Worm (Caenorhabditis elegans) whole organism, L1 larva: ENCODE results near the gene C25H3.17.

Source experiments
- C16A3.4 ChIP-seq: fragments of 150-350 bp; optimal IDR thresholded peaks from 2 replicates; lab custom pipeline; 2014; ENCODE audit warnings: missing biosample characterization, missing genetic modification characterization
- F16B12.6 ChIP-seq: fragments of 150-350 bp; optimal IDR thresholded peaks from 2 replicates; lab custom pipeline; 2014; ENCODE audit warnings: missing biosample characterization, missing genetic modification characterization
- aly-2 ChIP-seq: fragments of 150-350 bp; optimal IDR thresholded peaks from 2 replicates; lab custom pipeline; 2014; ENCODE audit warnings: missing biosample characterization, missing genetic modification characterization
- blmp-1 ChIP-seq: fragments of 150-350 bp; optimal IDR thresholded peaks from 2 replicates; lab custom pipeline; 2014; ENCODE audit warnings: missing biosample characterization, missing genetic modification characterization
- ceh-63 ChIP-seq: fragments of 200-800 bp; sonication (Bioruptor generic); optimal IDR thresholded peaks from 2 replicates; lab custom pipeline; 2018; ENCODE audit warnings: mild to moderate bottlenecking, missing genetic modification characterization, missing compliant biosample characterization
- ceh-8 ChIP-seq: fragments of 200-800 bp; sonication (Bioruptor generic); optimal IDR thresholded peaks from 2 replicates; lab custom pipeline; 2018; ENCODE audit warnings: mild to moderate bottlenecking, missing genetic modification characterization, moderate library complexity, missing compliant biosample characterization
- ceh-90 ChIP-seq: sonication (generic microtip); optimal IDR thresholded peaks from 2 replicates; lab custom pipeline; 2016; ENCODE audit warnings: missing genetic modification characterization, missing compliant biosample characterization
- dpl-1 ChIP-seq, 3 experiments: fragments of 150-350 bp in 2 of 3; sonication (generic microtip) in 1 of 3; optimal IDR thresholded peaks; 2 replicates each; lab custom pipeline; 2014 to 2017; ENCODE audit warnings: missing biosample characterization in 3 of 3, missing genetic modification characterization in 3 of 3, missing genetic modification reagents in 3 of 3
- dsc-1 ChIP-seq: sonication (generic microtip); optimal IDR thresholded peaks from 2 replicates; lab custom pipeline; 2016; ENCODE audit warnings: mild to moderate bottlenecking, missing genetic modification characterization, missing compliant biosample characterization
- efl-1 ChIP-seq, 4 experiments: fragments of 150-350 bp; optimal IDR thresholded peaks in 3 of 4; peaks in 1 of 4; 1 replicate in 1 of 4; 2 replicates in 3 of 4; lab custom pipeline; 2014; ENCODE audit warnings: missing biosample characterization in 2 of 4, missing genetic modification characterization in 2 of 4, missing genetic modification reagents in 2 of 4
- elt-2 ChIP-seq: sonication (generic microtip); optimal IDR thresholded peaks from 2 replicates; lab custom pipeline; 2016; ENCODE audit warnings: missing genetic modification characterization, mild to moderate bottlenecking, inconsistent platforms, missing compliant biosample characterization, missing genetic modification reagents
- ets-5 ChIP-seq: fragments of 200-800 bp; sonication (Bioruptor generic); IDR thresholded peaks from 2 replicates; pipeline ENCODE4 v1.3.6; 2022; ENCODE audit warnings: missing genetic modification characterization, missing compliant biosample characterization
- fkh-4 ChIP-seq: sonication (generic microtip); optimal IDR thresholded peaks from 2 replicates; lab custom pipeline; 2016; ENCODE audit warnings: missing compliant biosample characterization, missing genetic modification characterization, borderline replicate concordance
- grh-1 ChIP-seq: fragments of 200-800 bp; sonication (Bioruptor generic); IDR thresholded peaks from 2 replicates; pipeline ENCODE4 v1.3.6; 2022; ENCODE audit warnings: missing genetic modification reagents, missing genetic modification characterization, missing compliant biosample characterization
- hlh-17 ChIP-seq: fragments of 200-800 bp; sonication (Bioruptor generic); optimal IDR thresholded peaks from 2 replicates; lab custom pipeline; 2018; ENCODE audit warnings: missing genetic modification characterization, mild to moderate bottlenecking, missing compliant biosample characterization, moderate library complexity, borderline replicate concordance
- irx-1 ChIP-seq: sonication (generic microtip); optimal IDR thresholded peaks from 2 replicates; lab custom pipeline; 2016; ENCODE audit warnings: missing genetic modification characterization, missing compliant biosample characterization
- lin-14 ChIP-seq: fragments of 200-800 bp; sonication (Bioruptor generic); optimal IDR thresholded peaks from 2 replicates; lab custom pipeline; 2018; ENCODE audit warnings: mild to moderate bottlenecking, missing genetic modification characterization, moderate library complexity, missing compliant biosample characterization
- lin-15B ChIP-seq: fragments of 150-350 bp; sonication (generic microtip); optimal IDR thresholded peaks from 3 replicates; lab custom pipeline; 2014; ENCODE audit warnings: missing biosample characterization, missing genetic modification characterization
- lin-35 ChIP-seq, 2 experiments: fragments of 150-350 bp; optimal IDR thresholded peaks; 2 replicates each; lab custom pipeline; 2014; ENCODE audit warnings: missing biosample characterization in 2 of 2, missing genetic modification characterization in 2 of 2, missing genetic modification reagents in 2 of 2
- lsy-2 ChIP-seq, 2 experiments: fragments of 150-350 bp; optimal IDR thresholded peaks; 2 replicates each; lab custom pipeline; 2014; ENCODE audit warnings: missing biosample characterization in 2 of 2, missing genetic modification characterization in 2 of 2
- mdl-1 ChIP-seq, 2 experiments: fragments of 150-350 bp; optimal IDR thresholded peaks; 2 replicates each; lab custom pipeline; 2014 to 2017; ENCODE audit warnings: missing biosample characterization in 2 of 2, missing genetic modification characterization in 2 of 2, inconsistent platforms in 1 of 2
- mef-2 ChIP-seq: fragments of 150-350 bp; optimal IDR thresholded peaks from 2 replicates; lab custom pipeline; 2014; ENCODE audit warnings: missing biosample characterization, missing genetic modification characterization
- mep-1 ChIP-seq: fragments of 150-350 bp; optimal IDR thresholded peaks from 2 replicates; lab custom pipeline; 2014; ENCODE audit warnings: missing biosample characterization, missing genetic modification characterization
- nhr-19 ChIP-seq: fragments of 200-800 bp; sonication (Bioruptor generic); conservative IDR thresholded peaks from 2 replicates; pipeline ENCODE4 v1.3.6; 2022; ENCODE audit warnings: missing genetic modification characterization, missing compliant biosample characterization
- nhr-20 ChIP-seq: sonication (generic microtip); optimal IDR thresholded peaks from 2 replicates; lab custom pipeline; 2016; ENCODE audit warnings: mild to moderate bottlenecking, missing genetic modification characterization, missing compliant biosample characterization
- nhr-237 ChIP-seq: fragments of 150-350 bp; optimal IDR thresholded peaks from 2 replicates; lab custom pipeline; 2014; ENCODE audit warnings: missing biosample characterization, missing genetic modification characterization
- nhr-71 ChIP-seq: sonication (generic microtip); optimal IDR thresholded peaks from 2 replicates; lab custom pipeline; 2016; ENCODE audit warnings: mild to moderate bottlenecking, missing genetic modification characterization, moderate library complexity, missing compliant biosample characterization
- nhr-85 ChIP-seq: sonication (generic microtip); peaks from one replicate; lab custom pipeline; 2016; ENCODE audit warnings: missing genetic modification characterization, inconsistent platforms, missing compliant biosample characterization
- nhr-90 ChIP-seq: sonication (generic microtip); optimal IDR thresholded peaks from 2 replicates; lab custom pipeline; 2016; ENCODE audit warnings: mild to moderate bottlenecking, missing genetic modification characterization, missing compliant biosample characterization; ENCODE audit not compliant: poor library complexity
- rnt-1 ChIP-seq: sonication (generic microtip); optimal IDR thresholded peaks from 2 replicates; lab custom pipeline; 2016; ENCODE audit warnings: mild to moderate bottlenecking, missing genetic modification characterization, moderate library complexity, missing compliant biosample characterization
- skn-1 ChIP-seq: fragments of 150-350 bp; optimal IDR thresholded peaks from 2 replicates; lab custom pipeline; 2014; ENCODE audit warnings: missing biosample characterization, missing genetic modification characterization
- snpc-4 ChIP-seq: fragments of 150-350 bp; optimal IDR thresholded peaks from 2 replicates; lab custom pipeline; 2014; ENCODE audit warnings: missing biosample characterization, missing genetic modification characterization
- snu-23 ChIP-seq: sonication (generic microtip); optimal IDR thresholded peaks from 2 replicates; lab custom pipeline; 2016; ENCODE audit warnings: missing genetic modification characterization, missing compliant biosample characterization
- sptf-1 ChIP-seq: fragments of 150-350 bp; optimal IDR thresholded peaks from 2 replicates; lab custom pipeline; 2014; ENCODE audit warnings: missing biosample characterization, missing genetic modification characterization
- sup-37 ChIP-seq: fragments of 200-800 bp; sonication (Bioruptor generic); optimal IDR thresholded peaks from 2 replicates; lab custom pipeline; 2018; ENCODE audit warnings: mild to moderate bottlenecking, missing genetic modification characterization, missing compliant biosample characterization
- swsn-7 ChIP-seq: sonication (generic microtip); optimal IDR thresholded peaks from 2 replicates; lab custom pipeline; 2016; ENCODE audit warnings: missing genetic modification characterization, missing compliant biosample characterization
- unc-130 ChIP-seq: fragments of 150-350 bp; optimal IDR thresholded peaks from 2 replicates; lab custom pipeline; 2017; ENCODE audit warnings: missing biosample characterization, missing genetic modification characterization, inconsistent platforms
- unc-98 ChIP-seq: fragments of 200-800 bp; sonication (Bioruptor generic); IDR thresholded peaks from 2 replicates; pipeline ENCODE4 v1.3.6; 2022; ENCODE audit warnings: missing genetic modification characterization, missing compliant biosample characterization
- zip-4 ChIP-seq: fragments of 200-800 bp; sonication (Bioruptor generic); optimal IDR thresholded peaks from 2 replicates; lab custom pipeline; 2018; ENCODE audit warnings: mild to moderate bottlenecking, missing genetic modification characterization, moderate library complexity, missing compliant biosample characterization
- ztf-11 ChIP-seq, 2 experiments: sonication (generic microtip); optimal IDR thresholded peaks; 2 replicates each; lab custom pipeline; 2016 to 2017; ENCODE audit warnings: missing genetic modification characterization in 2 of 2, missing biosample characterization in 1 of 2, missing compliant biosample characterization in 1 of 2

The C25H3.17 gene

DNA sequence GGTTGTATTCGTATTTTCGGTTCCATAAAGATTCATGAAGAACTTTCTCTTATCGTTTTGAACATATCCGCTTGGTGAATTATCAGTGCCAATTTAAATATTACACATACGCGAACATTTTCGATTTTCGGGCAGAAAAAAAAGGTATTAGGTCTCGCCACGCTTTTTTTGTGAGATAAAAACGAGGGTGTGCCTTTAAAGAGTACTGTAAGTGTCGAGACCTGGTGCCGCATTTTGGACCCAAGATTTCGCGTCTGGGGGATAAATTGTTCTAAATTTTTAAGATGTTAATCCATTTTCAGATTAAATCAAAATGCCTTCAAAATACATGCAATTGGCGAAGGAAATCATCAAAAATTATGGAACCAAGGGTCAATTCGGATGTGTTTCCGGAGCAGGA lies 24.4 kb upstream of the C25H3.17 start, which contains the start of gene C25H3.3:
Gene C25H3.3 (plus strand): TSS at position 301 of the 400 bp plus-strand sequence.
- no peak for TF ChIP-seq fkh-4 (tag; lab: Kevin White, UChicago)
- TF ChIP-seq efl-1 (optimal IDR thresholded peaks at IDR 0.05; lab: Kevin White, UChicago) = no peak
- TF ChIP-seq efl-1 (GFP tag; optimal IDR thresholded peaks at IDR 0.05 in 1 of 2; lab: Kevin White, UChicago) = peak in 1 of 2 experiments; percentile 61
- TF ChIP-seq sup-37 = no peak
- no peak for TF ChIP-seq blmp-1

DNA sequence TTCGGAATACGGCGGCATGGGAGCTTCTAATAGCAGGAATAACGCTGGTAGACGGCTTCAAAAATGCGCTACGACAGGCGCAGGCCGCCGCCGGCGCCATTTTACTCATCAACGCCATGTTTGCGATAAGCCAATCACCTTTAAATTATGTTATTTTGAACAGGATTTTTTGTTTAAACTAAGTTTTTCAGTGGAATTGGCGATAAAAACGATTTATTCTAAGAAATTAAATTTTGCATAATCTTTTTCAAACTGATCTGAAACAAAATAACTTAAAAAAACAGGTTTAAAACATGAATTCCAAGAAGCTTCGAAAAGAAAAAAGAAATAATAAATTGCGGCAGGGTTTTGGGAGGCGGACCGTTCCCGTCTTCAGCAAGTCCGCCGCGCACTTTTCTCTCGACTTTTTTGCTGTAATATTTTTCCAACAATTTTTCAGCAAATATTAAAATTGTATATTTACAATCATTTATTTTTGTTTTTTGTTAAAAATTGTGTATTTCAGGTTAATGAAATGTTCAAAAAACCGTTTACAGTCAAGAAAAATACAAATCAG lies 21.8 kb upstream of the C25H3.17 start, which contains the start of the genes ndub-5 and eif-2D:
Gene ndub-5 (minus strand): TSS at position 138 of the 556 bp plus-strand sequence.
Gene eif-2D (plus strand): TSS at position 506 of the 556 bp plus-strand sequence.
- TF ChIP-seq skn-1 (tag; lab: Kevin White, UChicago) = no peak
- TF ChIP-seq ceh-90 (tag; lab: Kevin White, UChicago) = no peak
- TF ChIP-seq swsn-7 = no peak
- TF ChIP-seq lin-14 (GFP tag; lab: Kevin White, UChicago) = peak; percentile 19
- peak in 1 of 2 experiments; percentile 36 for TF ChIP-seq lsy-2 (tag; optimal IDR thresholded peaks at IDR 0.05; lab: Kevin White, UChicago)
- TF ChIP-seq sptf-1 (tag; lab: Kevin White, UChicago) = no peak
- no peak for TF ChIP-seq efl-1 (optimal IDR thresholded peaks at IDR 0.05; lab: Kevin White, UChicago)
- peak in 1 of 2 experiments; percentile 79 for TF ChIP-seq efl-1 (GFP tag; optimal IDR thresholded peaks at IDR 0.05 in 1 of 2; lab: Kevin White, UChicago)
- peak in 1 of 3 experiments; percentile 38 for TF ChIP-seq dpl-1 (GFP tag; optimal IDR thresholded peaks at IDR 0.05; lab: Kevin White, UChicago)
- TF ChIP-seq rnt-1 (tag; lab: Kevin White, UChicago) = no peak
- TF ChIP-seq lin-35 (GFP tag; optimal IDR thresholded peaks at IDR 0.05; lab: Kevin White, UChicago) = peak in 1 of 2 experiments; percentile 25
- TF ChIP-seq nhr-71 = peak; percentile 12

- TF ChIP-seq rnt-1 (tag; lab: Kevin White, UChicago) (peak; percentile 26), hlh-17 (GFP tag; lab: Kevin White, UChicago) (no peak), elt-2 (tag; lab: Kevin White, UChicago) (peak; percentile 34), nhr-90 (tag; lab: Kevin White, UChicago) (peak; percentile 14), lin-15B (tag; lab: Kevin White, UChicago) (peak; percentile 15), lin-35 (GFP tag; optimal IDR thresholded peaks at IDR 0.05; lab: Kevin White, UChicago) (peak in 1 of 2 experiments; percentile 40), ceh-8 (GFP tag; lab: Kevin White, UChicago) (no peak), efl-1 (optimal IDR thresholded peaks at IDR 0.05; lab: Kevin White, UChicago) (peak in 1 of 2 experiments; percentile 3), efl-1 (GFP tag; optimal IDR thresholded peaks at IDR 0.05 in 1 of 2; lab: Kevin White, UChicago) (peak in 1 of 2 experiments; percentile 4), C16A3.4 (tag; lab: Kevin White, UChicago) (peak; percentile 24), grh-1 (GFP tag; lab: Robert Waterston, UW) (no peak), snpc-4 (no peak), lsy-2 (tag; optimal IDR thresholded peaks at IDR 0.05; lab: Kevin White, UChicago) (peak; percentile 11 to 14), unc-130 (tag; lab: Kevin White, UChicago) (peak; percentile 6), swsn-7 (peak; percentile 3), mep-1 (tag; lab: Kevin White, UChicago) (peak; percentile 31), lin-14 (GFP tag; lab: Kevin White, UChicago) (peak; percentile 56), dsc-1 (tag; lab: Kevin White, UChicago) (peak; percentile 9), nhr-237 (tag; lab: Kevin White, UChicago) (no peak), unc-98 (GFP tag; lab: Robert Waterston, UW) (no peak), snu-23 (GFP tag; lab: Kevin White, UChicago) (peak; percentile 53), dpl-1 (GFP tag; optimal IDR thresholded peaks at IDR 0.05; lab: Kevin White, UChicago) (peak in 2 of 3 experiments; percentile 9 to 27), mdl-1 (tag; optimal IDR thresholded peaks at IDR 0.05; lab: Kevin White, UChicago) (peak in 1 of 2 experiments; percentile 32), nhr-85 (tag; lab: Kevin White, UChicago) (peak; percentile 70), nhr-20 (tag; lab: Kevin White, UChicago) (peak; percentile 31), nhr-71 (peak; percentile 40)
These were observed 19.5 kb upstream of the C25H3.17 start, which contains the start of gene C25H3.11 for ce11 chrII:5688959-5689358. C25H3.11 (minus strand) TSS chrII:5689040.

DNA sequence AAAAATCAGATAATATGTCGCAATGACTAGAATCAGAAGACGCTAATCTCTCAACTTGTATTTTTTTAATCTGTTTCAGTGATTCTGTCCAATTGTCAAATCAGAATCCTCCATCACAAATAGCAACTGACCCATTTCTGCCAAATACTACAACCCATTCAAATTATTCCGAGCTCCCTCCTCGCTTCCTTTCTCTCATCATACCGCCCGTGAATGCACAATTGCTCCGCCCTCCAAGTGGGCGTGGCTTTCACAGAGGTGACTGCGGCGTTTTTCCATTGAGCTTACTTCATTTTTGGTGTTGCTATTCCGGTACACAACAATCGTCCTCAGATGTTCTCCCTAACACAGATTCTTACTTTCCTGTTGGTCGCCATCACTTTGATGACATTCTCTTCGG lies 11.2 kb upstream of the C25H3.17 start, which contains the start of gene flp-27:
Gene flp-27 (plus strand): TSS at position 301 of the 400 bp plus-strand sequence.
- no peak for TF ChIP-seq F16B12.6 (tag; lab: Kevin White, UChicago)
- TF ChIP-seq ceh-63 (GFP tag; lab: Kevin White, UChicago) = no peak
- TF ChIP-seq dpl-1 (GFP tag; optimal IDR thresholded peaks at IDR 0.05; lab: Kevin White, UChicago) = no peak
- no peak for TF ChIP-seq mef-2
- TF ChIP-seq ceh-90 (tag; lab: Kevin White, UChicago) = no peak
- TF ChIP-seq skn-1 (tag; lab: Kevin White, UChicago) = no peak
- no peak for TF ChIP-seq ets-5 (GFP tag; lab: Robert Waterston, UW)
- TF ChIP-seq ztf-11 (tag; optimal IDR thresholded peaks at IDR 0.05; lab: Kevin White, UChicago) = no peak
- no peak for TF ChIP-seq nhr-19 (GFP tag; lab: Robert Waterston, UW)
- no peak for TF ChIP-seq irx-1 (tag; lab: Kevin White, UChicago)
- no peak for TF ChIP-seq aly-2 (tag; lab: Kevin White, UChicago)
- TF ChIP-seq zip-4 (GFP tag; lab: Kevin White, UChicago) = no peak
